Worm (Caenorhabditis elegans): ENCODE results near the gene F47B10.3.
A peak's percentile ranks its signal among the peaks of the same experiment; 100 is the strongest.

F47B10.3 gene

ce11 chrX:10900952-10901351 lies 9.0 kb downstream of the F47B10.3 start:
- TF ChIP-seq unc-55 (GFP tag; optimal IDR thresholded peaks at IDR 0.05) (peak; percentile 71), rnt-1 (tag; optimal IDR thresholded peaks at IDR 0.05) (peak; percentile 73), tbx-2 (tag; optimal IDR thresholded peaks at IDR 0.05) (peak; percentile 37), ceh-34 (tag; optimal IDR thresholded peaks at IDR 0.05) (peak; percentile 19), hlh-6 (tag; optimal IDR thresholded peaks at IDR 0.05) (no peak), syd-9 (tag; optimal IDR thresholded peaks at IDR 0.05) (peak; percentile 20), hlh-8 (tag; optimal IDR thresholded peaks at IDR 0.05) (peak; percentile 30), elt-2 (tag; optimal IDR thresholded peaks at IDR 0.05) (peak; percentile 30), nfya-1 (tag; optimal IDR thresholded peaks at IDR 0.05) (peak; percentile 57), ceh-45 (GFP tag; IDR thresholded peaks at IDR 0.05) (no peak), che-1 (tag; optimal IDR thresholded peaks at IDR 0.05) (no peak), T23F11.4 (GFP tag; optimal IDR thresholded peaks at IDR 0.05) (peak; percentile 31), ref-2 (tag; optimal IDR thresholded peaks at IDR 0.05) (peak; percentile 51), ceh-31 (tag; optimal IDR thresholded peaks at IDR 0.05) (peak; percentile 52), ceh-18 (tag; optimal IDR thresholded peaks at IDR 0.05) (peak; percentile 82), unc-42 (tag; optimal IDR thresholded peaks at IDR 0.05) (peak; percentile 31), ceh-14 (tag; optimal IDR thresholded peaks at IDR 0.05) (no peak), pha-4 (tag; optimal IDR thresholded peaks at IDR 0.05) (no peak)

ce11 chrX:10901766-10902165 lies 9.8 kb downstream of the F47B10.3 start:
- TF ChIP-seq elt-2 (tag; optimal IDR thresholded peaks at IDR 0.05) = peak; percentile 48
- TF ChIP-seq C08G9.2 (tag; optimal IDR thresholded peaks at IDR 0.05) = no peak

ce11 chrX:10902723-10903322 lies 10.8 kb downstream of the F47B10.3 start, which contains the start of gene acbp-3:
acbp-3 (plus strand) TSS chrX:10903272.
- TF ChIP-seq nfya-1 (tag; optimal IDR thresholded peaks at IDR 0.05) = no peak
- no peak for TF ChIP-seq ceh-24 (tag; optimal IDR thresholded peaks at IDR 0.05)
- no peak for TF ChIP-seq ama-1 (optimal IDR thresholded peaks at IDR 0.05)
- no peak for TF ChIP-seq ref-2 (tag; optimal IDR thresholded peaks at IDR 0.05)
- no peak for TF ChIP-seq ceh-14 (tag; optimal IDR thresholded peaks at IDR 0.05)
- no peak for TF ChIP-seq ets-4 (tag; optimal IDR thresholded peaks at IDR 0.05)
- no peak for TF ChIP-seq pha-2 (tag; optimal IDR thresholded peaks at IDR 0.05)

- TF ChIP-seq T23F11.4 (GFP tag; optimal IDR thresholded peaks at IDR 0.05) = no peak
- no peak for TF ChIP-seq ahr-1 (tag; optimal IDR thresholded peaks at IDR 0.05)
- no peak for TF ChIP-seq sox-4 (tag; optimal IDR thresholded peaks at IDR 0.05)
- no peak for TF ChIP-seq npax-4 (tag; optimal IDR thresholded peaks at IDR 0.05)
- TF ChIP-seq ceh-48 (tag; optimal IDR thresholded peaks at IDR 0.05) = no peak
- no peak for TF ChIP-seq ceh-6 (GFP tag; optimal IDR thresholded peaks at IDR 0.05)
- no peak for TF ChIP-seq elt-4 (tag; optimal IDR thresholded peaks at IDR 0.05)
- no peak for TF ChIP-seq fax-1 (tag; optimal IDR thresholded peaks at IDR 0.05)
- no peak for TF ChIP-seq fkh-10 (GFP tag; optimal IDR thresholded peaks at IDR 0.05)
- TF ChIP-seq K09A11.1 (tag; optimal IDR thresholded peaks at IDR 0.05; ENCODE audit: insufficient read depth) = no peak
- no peak for TF ChIP-seq nhr-232 (tag; optimal IDR thresholded peaks at IDR 0.05)
- TF ChIP-seq unc-86 (tag; optimal IDR thresholded peaks at IDR 0.05) = no peak
Observed at ce11 chrX:10903416-10903815, 11.4 kb downstream of the F47B10.3 start.

- TF ChIP-seq hlh-6 (tag; optimal IDR thresholded peaks at IDR 0.05) (no peak), ttx-3 (tag; optimal IDR thresholded peaks at IDR 0.05) (no peak), unc-55 (GFP tag; optimal IDR thresholded peaks at IDR 0.05) (no peak), C08G9.2 (tag; optimal IDR thresholded peaks at IDR 0.05) (no peak), syd-9 (tag; optimal IDR thresholded peaks at IDR 0.05) (no peak), pag-3 (tag; optimal IDR thresholded peaks at IDR 0.05; ENCODE audit: borderline replicate concordance) (no peak), ceh-14 (tag; optimal IDR thresholded peaks at IDR 0.05) (no peak), unc-42 (tag; optimal IDR thresholded peaks at IDR 0.05) (no peak), odd-2 (tag; optimal IDR thresholded peaks at IDR 0.05) (no peak), hlh-13 (GFP tag; optimal IDR thresholded peaks at IDR 0.05) (no peak), ceh-18 (tag; optimal IDR thresholded peaks at IDR 0.05) (no peak), fkh-6 (tag; optimal IDR thresholded peaks at IDR 0.05) (no peak), unc-86 (tag; optimal IDR thresholded peaks at IDR 0.05) (no peak), hlh-15 (tag; optimal IDR thresholded peaks at IDR 0.05) (no peak), ets-4 (tag; optimal IDR thresholded peaks at IDR 0.05) (no peak), sox-2 (GFP tag; IDR thresholded peaks at IDR 0.05) (no peak), rnt-1 (tag; optimal IDR thresholded peaks at IDR 0.05) (no peak)
Observed at ce11 chrX:10907418-10907817, 15.4 kb downstream of the F47B10.3 start.
